Fruit fly (Drosophila melanogaster) whole organism, pupa: ENCODE measurements around the gene CDK2AP1.

ENCODE experiments used
- CG13204 ChIP-seq: fragments of 200-800 bp; sonication (Bioruptor generic); optimal IDR thresholded peaks from 2 replicates; lab custom pipeline; 2018; ENCODE audit warnings: missing biosample characterization, mild to moderate bottlenecking, missing genetic modification characterization, moderate library complexity
- CG14655 ChIP-seq: fragments of 200-800 bp; sonication (Bioruptor generic); optimal IDR thresholded peaks from 3 replicates; lab custom pipeline; 2017; ENCODE audit warnings: mild to moderate bottlenecking, missing biosample characterization, missing genetic modification reagents, missing genetic modification characterization
- CG17806 ChIP-seq: fragments of 200-800 bp; sonication (Bioruptor generic); optimal IDR thresholded peaks from 2 replicates; lab custom pipeline; 2018; ENCODE audit warnings: missing biosample characterization, mild to moderate bottlenecking, missing genetic modification characterization, moderate library complexity
- CG34367 ChIP-seq: fragments of 200-800 bp; sonication (Bioruptor generic); optimal IDR thresholded peaks from 2 replicates; lab custom pipeline; 2018; ENCODE audit warnings: missing biosample characterization, mild to moderate bottlenecking, missing genetic modification characterization
- CG8159 ChIP-seq: fragments of 200-800 bp; sonication (Bioruptor generic); optimal IDR thresholded peaks from 3 replicates; lab custom pipeline; 2018; ENCODE audit warnings: missing biosample characterization, mild to moderate bottlenecking, missing genetic modification characterization, moderate library complexity
- CG9948 ChIP-seq: fragments of 200-800 bp; sonication (Bioruptor generic); optimal IDR thresholded peaks from 2 replicates; lab custom pipeline; 2018; ENCODE audit warnings: missing biosample characterization, mild to moderate bottlenecking, missing genetic modification characterization, moderate library complexity
- Pif1A ChIP-seq: fragments of 200-800 bp; sonication (Bioruptor generic); optimal IDR thresholded peaks from 3 replicates; lab custom pipeline; 2016; ENCODE audit warnings: missing biosample characterization, missing genetic modification characterization

DNA sequence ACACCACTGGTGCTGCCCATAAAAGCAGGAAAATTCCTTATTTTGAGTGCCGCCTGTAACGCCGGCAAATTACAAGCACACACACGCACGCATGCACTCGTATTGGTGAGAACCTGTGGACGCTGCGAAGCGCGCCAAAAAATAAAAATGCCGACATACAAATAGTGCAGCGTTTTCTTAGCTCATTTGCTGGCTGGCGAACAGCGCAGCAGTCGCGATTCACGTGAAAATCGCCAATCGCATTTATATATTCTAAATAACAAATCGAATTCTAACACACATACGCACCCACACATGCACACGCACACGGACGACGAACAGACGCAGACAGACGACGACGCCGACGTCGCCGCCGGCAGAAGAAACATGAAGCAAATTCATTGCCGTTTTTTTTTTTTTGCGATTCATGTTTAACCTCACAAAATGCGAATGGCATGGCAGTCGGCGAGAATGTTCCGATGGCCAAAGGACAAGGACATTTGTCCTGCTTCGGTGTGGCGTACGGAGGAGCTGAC is 10.0 kb downstream of the CDK2AP1 start:
- TF ChIP-seq CG8159 (tag; lab: Kevin White, UChicago) (peak; percentile 7), Pif1A (GFP tag; lab: Kevin White, UChicago) (no peak), CG34367 (tag; lab: Kevin White, UChicago) (no peak), CG13204 (no peak), CG17806 (tag; lab: Kevin White, UChicago) (no peak), CG14655 (GFP tag; lab: Kevin White, UChicago) (no peak), CG9948 (tag; lab: Kevin White, UChicago) (no peak)
